Fruit fly (Drosophila melanogaster): ENCODE measurements around the gene CG17075.

Gene CG17075

dm6 chr2L:285596-286023, 18.3 kb upstream of the CG17075 start (continued):
- TF ChIP-seq dysf (GFP tag; IDR thresholded peaks at IDR 0.05) (0 out of 3 replicates have a peak, but pooled peaks have one; percentile 42), hkb (optimal IDR thresholded peaks at IDR 0.05) (no peak), hkb (GFP tag; IDR thresholded peaks at IDR 0.05) (peak; percentile 42; the same call in 1 of the 2 replicates), CG33557 (GFP tag; optimal IDR thresholded peaks at IDR 0.05) (no peak), nerfin-2 (GFP tag; IDR thresholded peaks at IDR 0.05; ENCODE audit: partially characterized antibody) (no peak), Bgb (GFP tag; IDR thresholded peaks at IDR 0.05; ENCODE audit: partially characterized antibody) (peak; percentile 53; the same call in 1 of the 2 replicates), Dll (GFP tag; IDR thresholded peaks at IDR 0.05; ENCODE audit: partially characterized antibody) (no peak), CG4730 (GFP tag; IDR thresholded peaks at IDR 0.05) (no peak), Doc3 (GFP tag; IDR thresholded peaks at IDR 0.05; ENCODE audit: partially characterized antibody) (no peak), CG12659 (GFP tag; optimal IDR thresholded peaks at IDR 0.05) (peak; percentile 80), MTF-1 (GFP tag; optimal IDR thresholded peaks at IDR 0.05; ENCODE audit: borderline replicate concordance) (peak; percentile 37), CG4404 (GFP tag; IDR thresholded peaks at IDR 0.05) (no peak), CG11504 (tag; optimal IDR thresholded peaks at IDR 0.05) (peak; percentile 70), ab (GFP tag; optimal IDR thresholded peaks at IDR 0.05) (peak; percentile 9), amos (GFP tag; IDR thresholded peaks at IDR 0.05; ENCODE audit: partially characterized antibody) (peak; percentile 37; the same call in 1 of the 2 replicates), CG8478 (optimal IDR thresholded peaks at IDR 0.05) (no peak), tio (GFP tag; optimal IDR thresholded peaks at IDR 0.05) (no peak), CG13624 (GFP tag; optimal IDR thresholded peaks at IDR 0.05) (peak; percentile 42), Awh (GFP tag; IDR thresholded peaks at IDR 0.05) (peak; percentile 53), CG31388 (GFP tag; optimal IDR thresholded peaks at IDR 0.05) (no peak), ATbp (GFP tag; optimal IDR thresholded peaks at IDR 0.05) (peak; percentile 43), CG13424 (tag; optimal IDR thresholded peaks at IDR 0.05) (peak; percentile 63), fd102C (GFP tag; optimal IDR thresholded peaks at IDR 0.05) (no peak), CG31224 (GFP tag; IDR thresholded peaks at IDR 0.05) (no peak), HLH3B (GFP tag; IDR thresholded peaks at IDR 0.05) (no peak), Ets97D (GFP tag; optimal IDR thresholded peaks at IDR 0.05) (peak; percentile 76), p53 (GFP tag; optimal IDR thresholded peaks at IDR 0.05) (no peak), hth (optimal IDR thresholded peaks at IDR 0.05) (no peak), crol (GFP tag; IDR thresholded peaks at IDR 0.05) (peak; percentile 52; the same call in 1 of the 2 replicates), Nf-YC (tag; optimal IDR thresholded peaks at IDR 0.05) (peak; percentile 53), CG32532 (GFP tag; IDR thresholded peaks at IDR 0.05) (peak; percentile 66), repo (GFP tag; optimal IDR thresholded peaks at IDR 0.05) (no peak), crc (GFP tag; optimal IDR thresholded peaks at IDR 0.05) (no peak), CG17802 (tag; optimal IDR thresholded peaks at IDR 0.05) (peak; percentile 25), sc (optimal IDR thresholded peaks at IDR 0.05) (no peak), sc (GFP tag; optimal IDR thresholded peaks at IDR 0.05) (no peak), CG10147 (GFP tag; optimal IDR thresholded peaks at IDR 0.05) (peak; percentile 53), CG2889 (GFP tag; IDR thresholded peaks at IDR 0.05) (no peak), eyg (GFP tag; optimal IDR thresholded peaks at IDR 0.05) (peak; percentile 7), Atf6 (GFP tag; IDR thresholded peaks at IDR 0.05) (no peak; the same call in none of the 2 replicates), CTCF (GFP tag; optimal IDR thresholded peaks at IDR 0.05) (peak; percentile 25), CG10366 (GFP tag; IDR thresholded peaks at IDR 0.05) (no peak), rib (GFP tag; IDR thresholded peaks at IDR 0.05) (no peak), CG4282 (GFP tag; optimal IDR thresholded peaks at IDR 0.05) (no peak), Hey (tag; optimal IDR thresholded peaks at IDR 0.05) (no peak), GATAe (GFP tag; conservative IDR thresholded peaks at IDR 0.05) (no peak), BtbVII (GFP tag; optimal IDR thresholded peaks at IDR 0.05) (peak; percentile 1), Hsf (GFP tag; optimal IDR thresholded peaks at IDR 0.05) (peak; percentile 28), yki (optimal IDR thresholded peaks at IDR 0.05) (no peak), Dek (tag; optimal IDR thresholded peaks at IDR 0.05) (peak; percentile 63), HLH4C (GFP tag; IDR thresholded peaks at IDR 0.05; ENCODE audit: partially characterized antibody) (no peak), CG11398 (GFP tag; optimal IDR thresholded peaks at IDR 0.05) (no peak), Ravus (GFP tag; IDR thresholded peaks at IDR 0.05) (no peak)
